Worm (Caenorhabditis elegans) whole organism, late embryonic: ENCODE results near the gene idpp-13.

ENCODE experiments used
- ceh-9 ChIP-seq: sonication (generic microtip); optimal IDR thresholded peaks from 2 replicates; lab custom pipeline; 2016; ENCODE audit warnings: mild to moderate bottlenecking, missing genetic modification characterization, inconsistent platforms, missing compliant biosample characterization
- ets-4 ChIP-seq: sonication (generic microtip); optimal IDR thresholded peaks from 2 replicates; lab custom pipeline; 2016; ENCODE audit warnings: missing genetic modification characterization, missing compliant biosample characterization
- rnt-1 ChIP-seq: sonication (generic microtip); optimal IDR thresholded peaks from 2 replicates; lab custom pipeline; 2016; ENCODE audit warnings: missing genetic modification characterization, missing compliant biosample characterization

ce11 chrIII:941958-942357, 25.2 kb upstream of the idpp-13 start:
- TF ChIP-seq ets-4 (tag; lab: Kevin White, UChicago): no peak
- no peak for TF ChIP-seq ceh-9 (tag; lab: Kevin White, UChicago)
- TF ChIP-seq rnt-1 (tag; lab: Kevin White, UChicago): no peak
